Fruit fly (Drosophila melanogaster) whole organism, embryonic: ENCODE measurements around the gene CG12995.
A peak's percentile ranks its signal among the peaks of the same experiment; 100 is the strongest.

Experiments
- Adf1 ChIP-seq: fragments of 200-800 bp; sonication (Bioruptor generic); IDR thresholded peaks from 2 replicates; pipeline ENCODE4 v1.3.6; 2022; ENCODE audit warnings: missing biosample characterization, missing genetic modification characterization
- CG10321 ChIP-seq: fragments of 200-800 bp; sonication (Bioruptor generic); IDR thresholded peaks from 2 replicates; pipeline ENCODE4 v1.3.6; 2022; ENCODE audit warnings: missing biosample characterization, missing genetic modification characterization
- CG11398 ChIP-seq: fragments of 200-800 bp; sonication (Bioruptor generic); optimal IDR thresholded peaks from 2 replicates; lab custom pipeline; 2016; ENCODE audit warnings: missing biosample characterization, missing genetic modification characterization
- CG13287 ChIP-seq: fragments of 200-800 bp; sonication (Bioruptor generic); IDR thresholded peaks from 2 replicates; pipeline ENCODE4 v1.3.6; 2022; ENCODE audit warnings: missing biosample characterization, missing genetic modification characterization; ENCODE audit not compliant: partially characterized antibody
- CG14710 ChIP-seq: fragments of 200-800 bp; sonication (Bioruptor generic); optimal IDR thresholded peaks from 3 replicates; lab custom pipeline; 2019; ENCODE audit warnings: missing biosample characterization, mild to moderate bottlenecking, missing genetic modification characterization, moderate library complexity
- CG15269 ChIP-seq: fragments of 200-800 bp; sonication (Bioruptor generic); optimal IDR thresholded peaks from 2 replicates; lab custom pipeline; 2018; ENCODE audit warnings: missing biosample characterization, mild to moderate bottlenecking, missing genetic modification characterization, moderate library complexity
- CG17359 ChIP-seq: fragments of 200-800 bp; sonication (Bioruptor generic); optimal IDR thresholded peaks from 3 replicates; lab custom pipeline; 2018; ENCODE audit warnings: missing biosample characterization, mild to moderate bottlenecking, missing genetic modification characterization, moderate library complexity
- CG17361 ChIP-seq: fragments of 200-800 bp; sonication (Bioruptor generic); IDR thresholded peaks from 3 replicates; pipeline ENCODE4 v1.3.6; 2022; ENCODE audit warnings: missing biosample characterization, missing genetic modification characterization
- CG17612 ChIP-seq: fragments of 200-800 bp; sonication (Bioruptor generic); IDR thresholded peaks from 2 replicates; pipeline ENCODE4 v1.3.6; 2022; ENCODE audit warnings: missing biosample characterization, missing genetic modification characterization
- CG2116 ChIP-seq: fragments of 200-800 bp; sonication (Bioruptor generic); optimal IDR thresholded peaks from 3 replicates; lab custom pipeline; 2018; ENCODE audit warnings: missing biosample characterization, mild to moderate bottlenecking, missing genetic modification characterization
- CG30403 ChIP-seq: fragments of 200-800 bp; sonication (Bioruptor generic); optimal IDR thresholded peaks from 3 replicates; lab custom pipeline; 2016; ENCODE audit warnings: missing biosample characterization, missing genetic modification characterization
- CG33213 ChIP-seq: fragments of 200-800 bp; sonication (Bioruptor generic); optimal IDR thresholded peaks from 3 replicates; lab custom pipeline; 2016; ENCODE audit warnings: missing biosample characterization, missing genetic modification characterization
- CG42726 ChIP-seq: fragments of 200-800 bp; sonication (Bioruptor generic); IDR thresholded peaks from 2 replicates; pipeline ENCODE4 v1.3.6; 2022; ENCODE audit warnings: missing biosample characterization, missing genetic modification characterization; ENCODE audit not compliant: partially characterized antibody
- CG4360 ChIP-seq: fragments of 200-800 bp; sonication (Bioruptor generic); IDR thresholded peaks from 2 replicates; pipeline ENCODE4 v1.3.6; 2022; ENCODE audit warnings: missing biosample characterization, missing genetic modification characterization
- CG4730 ChIP-seq: fragments of 200-800 bp; sonication (Bioruptor generic); IDR thresholded peaks from 2 replicates; pipeline ENCODE4 v1.3.6; 2022; ENCODE audit warnings: missing biosample characterization, missing genetic modification characterization
- CG6683 ChIP-seq: fragments of 200-800 bp; sonication (Bioruptor generic); optimal IDR thresholded peaks from 2 replicates; lab custom pipeline; 2017; ENCODE audit warnings: missing biosample characterization, mild to moderate bottlenecking, missing genetic modification characterization, missing genetic modification reagents
- CG6791 ChIP-seq: fragments of 200-800 bp; sonication (Bioruptor generic); IDR thresholded peaks from 3 replicates; pipeline ENCODE4 v1.3.6; 2022; ENCODE audit warnings: missing biosample characterization, missing genetic modification characterization; ENCODE audit not compliant: partially characterized antibody
- CG7745 ChIP-seq: fragments of 200-800 bp; sonication (Bioruptor generic); optimal IDR thresholded peaks from 2 replicates; lab custom pipeline; 2018; ENCODE audit warnings: missing biosample characterization, mild to moderate bottlenecking, missing genetic modification characterization, moderate library complexity
- CG7963 ChIP-seq: fragments of 200-800 bp; sonication (Bioruptor generic); IDR thresholded peaks from 3 replicates; pipeline ENCODE4 v1.3.6; 2022; ENCODE audit warnings: missing biosample characterization, missing genetic modification characterization; ENCODE audit not compliant: partially characterized antibody
- CG9797 ChIP-seq: fragments of 200-800 bp; sonication (Bioruptor generic); optimal IDR thresholded peaks from 3 replicates; lab custom pipeline; 2018; ENCODE audit warnings: missing biosample characterization, mild to moderate bottlenecking, missing genetic modification characterization
- CrebB ChIP-seq: fragments of 200-800 bp; sonication (Bioruptor generic); optimal IDR thresholded peaks from 3 replicates; lab custom pipeline; 2018; ENCODE audit warnings: missing biosample characterization, mild to moderate bottlenecking, missing genetic modification characterization
- E2f2 ChIP-seq: fragments of 200-800 bp; sonication (Bioruptor generic); IDR thresholded peaks from 2 replicates; pipeline ENCODE4 v1.3.6; 2022; ENCODE audit warnings: missing biosample characterization, missing genetic modification characterization
- HLHmδ ChIP-seq: fragments of 200-800 bp; sonication (Bioruptor generic); optimal IDR thresholded peaks from 2 replicates; lab custom pipeline; 2018; ENCODE audit warnings: missing biosample characterization, mild to moderate bottlenecking, missing genetic modification characterization, moderate library complexity
- Jarid2 ChIP-seq: fragments of 200-800 bp; sonication (Bioruptor generic); optimal IDR thresholded peaks from 3 replicates; lab custom pipeline; 2017; ENCODE audit warnings: mild to moderate bottlenecking, missing biosample characterization, missing genetic modification reagents, missing genetic modification characterization
- MBD-R2 ChIP-seq: fragments of 200-800 bp; sonication (Bioruptor generic); IDR thresholded peaks from 2 replicates; pipeline ENCODE4 v1.3.6; 2022; ENCODE audit warnings: missing biosample characterization, missing genetic modification characterization
- MESR4 ChIP-seq: fragments of 200-800 bp; sonication (Bioruptor generic); optimal IDR thresholded peaks from 2 replicates; lab custom pipeline; 2018; ENCODE audit warnings: missing biosample characterization, mild to moderate bottlenecking, missing genetic modification characterization, moderate library complexity
- Nf-YC ChIP-seq: fragments of 200-800 bp; optimal IDR thresholded peaks from 3 replicates; lab custom pipeline; 2019; ENCODE audit warnings: missing biosample characterization, mild to moderate bottlenecking, missing genetic modification characterization, moderate library complexity
- Rfx ChIP-seq: fragments of 200-800 bp; sonication (Bioruptor generic); IDR thresholded peaks from 2 replicates; pipeline ENCODE4 v1.3.6; 2022; ENCODE audit warnings: missing biosample characterization, missing genetic modification characterization
- Sin3A ChIP-seq: fragments of >200 bp; optimal IDR thresholded peaks from 2 replicates; lab custom pipeline; 2018
- Taf1 ChIP-seq: fragments of 200-800 bp; sonication (Bioruptor generic); IDR thresholded peaks from 2 replicates; pipeline ENCODE4 v1.3.6; 2022; ENCODE audit warnings: missing biosample characterization, missing genetic modification characterization
- Usf ChIP-seq: fragments of 200-800 bp; sonication (Bioruptor generic); optimal IDR thresholded peaks from 2 replicates; lab custom pipeline; 2017; ENCODE audit warnings: missing genotype, missing biosample characterization, missing genetic modification characterization
- Xbp1 ChIP-seq: fragments of 200-800 bp; sonication (Bioruptor generic); optimal IDR thresholded peaks from 3 replicates; lab custom pipeline; 2016; ENCODE audit warnings: missing biosample characterization, mild to moderate bottlenecking, missing genetic modification characterization
- ap ChIP-seq: fragments of 200-800 bp; sonication (Bioruptor generic); IDR thresholded peaks from 2 replicates; pipeline ENCODE4 v1.3.6; 2022; ENCODE audit warnings: missing biosample characterization, missing genetic modification characterization
- cg ChIP-seq: fragments of 200-800 bp; sonication (Bioruptor generic); optimal IDR thresholded peaks from 3 replicates; lab custom pipeline; 2019; ENCODE audit warnings: missing biosample characterization, mild to moderate bottlenecking, missing genetic modification characterization, moderate library complexity
- chm ChIP-seq: fragments of 200-800 bp; sonication (Bioruptor generic); IDR thresholded peaks from 2 replicates; pipeline ENCODE4 v1.3.6; 2022; ENCODE audit warnings: missing biosample characterization, missing genetic modification characterization
- grn ChIP-seq: fragments of 200-800 bp; sonication (Bioruptor generic); optimal IDR thresholded peaks from 3 replicates; lab custom pipeline; 2017; ENCODE audit warnings: missing biosample characterization, missing genetic modification characterization
- gsb ChIP-seq: fragments of 200-800 bp; sonication (Bioruptor generic); IDR thresholded peaks from 2 replicates; pipeline ENCODE4 v1.3.6; 2022; ENCODE audit warnings: missing biosample characterization, missing genetic modification characterization
- ham ChIP-seq: fragments of 200-800 bp; sonication (Bioruptor generic); IDR thresholded peaks from 2 replicates; pipeline ENCODE4 v1.3.6; 2022; ENCODE audit warnings: missing biosample characterization, missing genetic modification characterization
- hb ChIP-seq: fragments of 200-800 bp; sonication (Bioruptor generic); IDR thresholded peaks from 3 replicates; pipeline ENCODE4 v1.3.6; 2022; ENCODE audit warnings: missing biosample characterization, missing genetic modification characterization; ENCODE audit not compliant: partially characterized antibody
- hbn ChIP-seq: fragments of 200-800 bp; sonication (Bioruptor generic); IDR thresholded peaks from 2 replicates; pipeline ENCODE4 v1.3.6; 2022; ENCODE audit warnings: missing biosample characterization, missing genetic modification characterization; ENCODE audit not compliant: partially characterized antibody
- her ChIP-seq: fragments of 200-800 bp; sonication (Bioruptor generic); optimal IDR thresholded peaks from 2 replicates; lab custom pipeline; 2016; ENCODE audit warnings: missing biosample characterization, missing genetic modification characterization
- ind ChIP-seq: fragments of 200-800 bp; sonication (Bioruptor generic); optimal IDR thresholded peaks from 3 replicates; lab custom pipeline; 2016; ENCODE audit warnings: missing biosample characterization, missing genetic modification characterization
- nerfin-2 ChIP-seq: fragments of 200-800 bp; sonication (Bioruptor generic); IDR thresholded peaks from 2 replicates; pipeline ENCODE4 v1.3.6; 2022; ENCODE audit warnings: missing biosample characterization, missing genetic modification characterization; ENCODE audit not compliant: partially characterized antibody
- pita ChIP-seq: fragments of 200-800 bp; sonication (Bioruptor generic); optimal IDR thresholded peaks from 2 replicates; lab custom pipeline; 2017; ENCODE audit warnings: missing biosample characterization, mild to moderate bottlenecking, missing genetic modification characterization
- prd ChIP-seq, 3 experiments: fragments of >200 bp in 2 of 3; fragments of 200-800 bp in 1 of 3; sonication (Bioruptor generic) in 1 of 3; optimal IDR thresholded peaks in 2 of 3; IDR thresholded peaks in 1 of 3; 2 replicates in 2 of 3; 3 replicates in 1 of 3; pipeline versions ENCODE4 v1.3.6 to Lab custom; 2017 to 2022; ENCODE audit warnings: missing biosample characterization in 1 of 3, missing genetic modification characterization in 1 of 3
- sens ChIP-seq: fragments of 200-800 bp; sonication (Bioruptor generic); peaks from one replicate; lab custom pipeline; 2016; ENCODE audit warnings: missing biosample characterization, missing genetic modification characterization
- stwl ChIP-seq: fragments of 200-800 bp; sonication (Bioruptor generic); optimal IDR thresholded peaks from 3 replicates; lab custom pipeline; 2018; ENCODE audit warnings: missing biosample characterization, mild to moderate bottlenecking, missing genetic modification characterization, moderate library complexity
- vvl ChIP-seq: fragments of 200-800 bp; sonication (Bioruptor generic); IDR thresholded peaks from 2 replicates; pipeline ENCODE4 v1.3.6; 2022; ENCODE audit warnings: missing biosample characterization, missing genetic modification characterization
- zen ChIP-seq: fragments of 200-800 bp; sonication (Bioruptor generic); optimal IDR thresholded peaks from 3 replicates; lab custom pipeline; 2018; ENCODE audit warnings: missing biosample characterization, mild to moderate bottlenecking, missing genetic modification characterization, moderate library complexity
- zen2 ChIP-seq: fragments of 200-800 bp; sonication (Bioruptor generic); IDR thresholded peaks from 3 replicates; pipeline ENCODE4 v1.3.6; 2022; ENCODE audit warnings: missing biosample characterization, missing genetic modification characterization; ENCODE audit not compliant: partially characterized antibody

CG12995 gene

dm6 chrX:17159819-17160218 is 50.0 kb downstream of the CG12995 start, which contains the start of gene baz:
Gene baz, plus strand, starts transcription at chrX:17160006.
- TF ChIP-seq hbn: peak; percentile 82
- TF ChIP-seq CG4730 (GFP tag; lab: Robert Waterston, UW): no peak
- no peak for TF ChIP-seq CG30403 (GFP tag; lab: Kevin White, UChicago)
- TF ChIP-seq Rfx: peak; percentile 63; the same call in 1 of the 2 replicates
- TF ChIP-seq CG17612 (GFP tag; lab: Robert Waterston, UW): no peak
- TF ChIP-seq CG9797 (GFP tag; lab: Kevin White, UChicago): peak; percentile 90
- TF ChIP-seq HLHmδ (GFP tag; lab: Kevin White, UChicago): peak; percentile 17
- peak; percentile 30 for TF ChIP-seq CG2116 (GFP tag; lab: Kevin White, UChicago)
- TF ChIP-seq ap (GFP tag; lab: Robert Waterston, UW): no peak
- TF ChIP-seq cg (GFP tag; lab: Kevin White, UChicago): no peak
- TF ChIP-seq gsb (GFP tag; lab: Robert Waterston, UW): no peak
- TF ChIP-seq CrebB (tag; lab: Kevin White, UChicago): peak; percentile 37
- peak; percentile 82 for TF ChIP-seq CG4360
- peak; percentile 31 for TF ChIP-seq stwl (tag; lab: Kevin White, UChicago)
- peak; percentile 83 for TF ChIP-seq zen2
- no peak for TF ChIP-seq CG10321 (GFP tag; lab: Robert Waterston, UW)
- peak; percentile 5 for TF ChIP-seq her
- TF ChIP-seq Sin3A: peak; percentile 21
- TF ChIP-seq hb (GFP tag; lab: Robert Waterston, UW): peak; percentile 75
- TF ChIP-seq MBD-R2: peak; percentile 54; the same call in 1 of the 2 replicates
- TF ChIP-seq Xbp1 (GFP tag; lab: Kevin White, UChicago): peak; percentile 18
- TF ChIP-seq CG7745 (tag; lab: Kevin White, UChicago): no peak
- TF ChIP-seq CG6791: peak; percentile 93
- TF ChIP-seq Taf1 (GFP tag; lab: Robert Waterston, UW): no peak
- peak; percentile 90 for TF ChIP-seq CG42726 (GFP tag; lab: Robert Waterston, UW)
- TF ChIP-seq zen (tag; lab: Kevin White, UChicago): peak; percentile 1
- peak; percentile 24 for TF ChIP-seq grn (GFP tag; lab: Kevin White, UChicago)
- TF ChIP-seq Usf (GFP tag; lab: Kevin White, UChicago): no peak
- TF ChIP-seq CG7963 (GFP tag; lab: Robert Waterston, UW): peak; percentile 87
- TF ChIP-seq CG11398 (GFP tag; lab: Kevin White, UChicago): no peak
- peak; percentile 76 for TF ChIP-seq chm (GFP tag; lab: Robert Waterston, UW)
- TF ChIP-seq CG17359: peak; percentile 1
- TF ChIP-seq CG14710 (tag; lab: Kevin White, UChicago): peak; percentile 40
- peak; percentile 53 for TF ChIP-seq Jarid2
- 0 out of 3 replicates have a peak, but pooled peaks have one; percentile 8 for TF ChIP-seq CG17361 (GFP tag; lab: Robert Waterston, UW)
- no peak for TF ChIP-seq pita (GFP tag; lab: Kevin White, UChicago)
- TF ChIP-seq prd (optimal IDR thresholded peaks at IDR 0.05; lab: Kevin White, UChicago): no peak
- 0 out of 3 replicates have a peak, but pooled peaks have one; percentile 13 for TF ChIP-seq prd (GFP tag; IDR thresholded peaks at IDR 0.05; lab: Robert Waterston, UW)
- no peak for TF ChIP-seq CG15269
- TF ChIP-seq ind (GFP tag; lab: Kevin White, UChicago): no peak
- TF ChIP-seq ham (GFP tag; lab: Robert Waterston, UW): no peak
- TF ChIP-seq MESR4 (GFP tag; lab: Kevin White, UChicago): peak; percentile 36
- peak; percentile 55 for TF ChIP-seq sens (GFP tag; lab: Kevin White, UChicago)
- TF ChIP-seq E2f2: peak; percentile 95
- no peak for TF ChIP-seq Nf-YC (tag; lab: Kevin White, UChicago)
- TF ChIP-seq vvl (GFP tag; lab: Robert Waterston, UW): peak; percentile 60; the same call in 1 of the 2 replicates
- no peak for TF ChIP-seq Adf1 (GFP tag; lab: Robert Waterston, UW)
- peak; percentile 27 for TF ChIP-seq CG33213 (GFP tag; lab: Kevin White, UChicago)
- TF ChIP-seq nerfin-2: peak; percentile 62; the same call in 1 of the 2 replicates
- TF ChIP-seq CG6683 (GFP tag; lab: Kevin White, UChicago): no peak
- TF ChIP-seq CG13287 (GFP tag; lab: Robert Waterston, UW): peak; percentile 87
